Worm (Caenorhabditis elegans): ENCODE results near the gene F13H8.1.

DNA sequence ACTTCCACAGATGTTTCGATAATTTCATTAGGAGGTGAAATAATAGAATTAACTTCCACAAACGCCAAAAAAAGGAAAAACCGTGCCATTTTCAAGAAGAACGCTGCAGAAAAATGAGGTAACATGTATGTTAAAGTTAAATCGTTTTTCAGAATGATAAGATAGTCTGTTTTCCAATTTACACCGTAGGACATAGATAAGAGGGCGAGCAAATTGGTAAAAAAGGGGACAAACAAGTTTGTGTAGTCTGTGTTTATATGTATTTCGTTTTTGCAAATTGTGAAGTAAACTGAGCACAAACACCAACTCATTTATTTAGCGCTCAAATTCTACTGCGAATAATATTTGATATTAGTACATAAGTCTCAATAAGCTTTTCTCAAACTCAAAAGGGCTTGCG lies 23.3 kb upstream of the F13H8.1 start, which contains the start of gene F13H8.11:
- TF ChIP-seq snpc-4 (GFP tag; optimal IDR thresholded peaks at IDR 0.05) = no peak
- no peak for TF ChIP-seq snpc-4 (tag; optimal IDR thresholded peaks at IDR 0.05)
- TF ChIP-seq ccch-3 (GFP tag; optimal IDR thresholded peaks at IDR 0.05) = no peak
- TF ChIP-seq ztf-3 (GFP tag; optimal IDR thresholded peaks at IDR 0.05) = no peak
- TF ChIP-seq hlh-12 (tag; optimal IDR thresholded peaks at IDR 0.05) = no peak
- TF ChIP-seq C17E4.6 (GFP tag; IDR thresholded peaks at IDR 0.05) = no peak
- TF ChIP-seq lir-1 (GFP tag; conservative IDR thresholded peaks at IDR 0.05) = no peak
- TF ChIP-seq ceh-100 (GFP tag; IDR thresholded peaks at IDR 0.05) = no peak
- no peak for TF ChIP-seq B0019.2 (GFP tag; conservative IDR thresholded peaks at IDR 0.05)
- no peak for TF ChIP-seq egl-44 (GFP tag; IDR thresholded peaks at IDR 0.05)
- no peak for TF ChIP-seq unc-62 (GFP tag; optimal IDR thresholded peaks at IDR 0.05)
- no peak for TF ChIP-seq B0336.3 (GFP tag; IDR thresholded peaks at IDR 0.05)
- TF ChIP-seq pha-4 (tag; optimal IDR thresholded peaks at IDR 0.05) = no peak
- no peak for TF ChIP-seq sea-2 (GFP tag; IDR thresholded peaks at IDR 0.05)
